Fruit fly (Drosophila melanogaster) S2 (cell line): ENCODE data around the gene RNF220.

Experiments used
- CG8478 ChIP-seq: fragments of >200 bp; optimal IDR thresholded peaks from 2 replicates; lab custom pipeline; 2018
- CTCF ChIP-seq, 2 experiments: fragments of >200 bp; optimal IDR thresholded peaks; 2 replicates each; lab custom pipeline; 2018

DNA sequence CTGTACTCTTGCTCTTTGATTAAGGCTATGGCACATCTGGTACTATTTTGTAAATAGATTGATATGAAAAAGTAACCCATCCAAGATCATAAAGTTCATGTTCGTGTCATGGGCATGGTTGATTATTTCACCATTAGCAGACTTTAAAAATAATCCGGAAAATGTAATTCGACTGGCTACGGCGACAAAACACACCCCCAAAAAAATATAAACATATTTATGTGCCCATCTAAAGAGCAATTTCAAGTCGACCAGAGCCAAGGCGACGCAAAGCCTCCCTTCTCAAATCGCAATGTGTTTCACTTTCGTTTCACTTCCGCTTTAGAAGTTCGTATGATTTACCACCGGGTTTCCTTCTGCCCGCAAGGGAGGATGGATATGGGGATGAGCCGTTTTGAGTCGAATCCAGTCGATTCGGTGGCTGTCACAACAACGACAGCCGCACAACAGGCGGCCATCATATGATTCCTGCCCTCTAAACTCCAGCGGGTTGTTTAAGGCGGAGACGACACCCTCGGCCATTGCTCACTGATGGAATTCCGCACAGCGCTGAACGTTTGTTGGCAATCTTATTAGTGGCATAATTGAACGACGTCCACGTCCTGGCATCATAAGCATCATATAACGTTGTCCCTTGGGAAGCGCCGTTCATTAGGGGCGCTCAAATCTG is 7.1 kb downstream of the RNF220 start:
- TF ChIP-seq CG8478 (lab: Kevin White, UChicago) (no peak), CTCF (optimal IDR thresholded peaks at IDR 0.05; lab: Kevin White, UChicago) (no peak)
